Worm (Caenorhabditis elegans): Measurements from ENCODE around the gene R160.6.

The R160.6 gene

DNA sequence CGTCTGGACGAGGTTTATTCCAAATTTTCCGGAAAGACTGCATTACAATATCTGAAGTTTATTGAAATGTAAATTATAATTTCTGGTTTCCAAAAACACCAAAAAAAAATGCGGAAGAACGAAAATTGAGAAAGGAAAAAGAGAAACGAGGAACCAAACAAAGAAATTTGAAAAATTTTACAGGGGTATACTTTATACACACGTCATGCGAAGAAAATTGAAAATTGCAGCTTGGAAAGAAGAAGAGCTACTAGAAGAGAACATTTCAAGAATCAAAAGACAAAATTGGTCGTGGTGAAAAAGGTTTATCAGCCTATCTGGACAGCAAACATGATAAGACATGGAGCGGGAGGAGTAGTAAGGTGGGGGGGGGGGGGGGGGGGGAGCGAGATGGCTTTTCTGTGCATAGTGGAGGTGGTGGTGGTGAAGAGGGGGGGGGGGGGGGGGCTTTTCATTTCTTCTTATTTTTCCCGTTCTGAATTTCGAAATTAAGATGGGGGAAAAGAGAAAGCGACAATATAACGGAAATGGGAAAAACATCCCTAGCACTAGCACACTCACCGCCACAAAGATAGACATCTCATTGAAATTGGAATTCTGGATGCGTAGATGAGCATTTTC, 10.4 kb upstream of the R160.6 start, which contains the start of gene lst-2:
TSS of gene lst-2 (minus strand) at position 51 of the 621 bp plus-strand sequence.
- TF ChIP-seq set-16 (GFP tag; IDR thresholded peaks at IDR 0.05) = peak; percentile 77
- TF ChIP-seq pqm-1 (tag; optimal IDR thresholded peaks at IDR 0.05) = peak; percentile 1
- no peak for TF ChIP-seq dmd-9 (GFP tag; IDR thresholded peaks at IDR 0.05)
- no peak for TF ChIP-seq ZK337.2 (GFP tag; IDR thresholded peaks at IDR 0.05)
- no peak for TF ChIP-seq jun-1 (tag; optimal IDR thresholded peaks at IDR 0.05)
- TF ChIP-seq zip-2 (tag; optimal IDR thresholded peaks at IDR 0.05) = no peak
- TF ChIP-seq F26F4.8 (GFP tag; conservative IDR thresholded peaks at IDR 0.05) = no peak
- peak in 1 of 2 experiments; percentile 8 for TF ChIP-seq unc-62 (GFP tag; optimal IDR thresholded peaks at IDR 0.05 in 1 of 2)
- TF ChIP-seq unc-62 (tag; optimal IDR thresholded peaks at IDR 0.05) = no peak
- TF ChIP-seq hmg-1.1 (GFP tag; IDR thresholded peaks at IDR 0.05) = no peak
- no peak for TF ChIP-seq ceh-28 (tag; optimal IDR thresholded peaks at IDR 0.05)
- TF ChIP-seq hlh-11 (tag; optimal IDR thresholded peaks at IDR 0.05) = peak; percentile 6

DNA sequence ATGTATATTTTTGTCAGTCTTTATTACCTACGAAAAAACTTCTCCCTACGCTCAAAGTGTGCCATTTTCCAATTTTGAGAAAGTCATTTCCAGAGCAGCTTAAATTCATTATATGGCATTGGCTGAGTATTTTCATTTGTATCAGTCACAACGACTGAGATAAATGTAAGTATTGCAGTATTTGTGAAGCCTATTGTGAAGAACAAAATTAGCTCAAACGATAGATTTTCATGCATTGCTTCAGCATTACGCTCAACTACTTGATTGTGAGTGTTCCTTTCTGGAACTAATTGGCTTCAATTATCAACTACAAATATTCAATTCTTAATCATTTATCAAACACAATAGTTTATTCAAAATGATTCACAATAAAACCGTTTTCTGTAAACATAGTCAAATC, 4.7 kb upstream of the R160.6 start, which contains the start of gene R160.12:
TSS of gene R160.12 (minus strand) at position 101 of the 400 bp plus-strand sequence.
- TF ChIP-seq set-16 (GFP tag; IDR thresholded peaks at IDR 0.05) (no peak), F10B5.3 (tag; optimal IDR thresholded peaks at IDR 0.05) (no peak), nhr-76 (tag; optimal IDR thresholded peaks at IDR 0.05) (no peak), attf-4 (tag; optimal IDR thresholded peaks at IDR 0.05) (no peak), unc-130 (GFP tag; optimal IDR thresholded peaks at IDR 0.05) (no peak), ZK337.2 (GFP tag; IDR thresholded peaks at IDR 0.05) (no peak), F37D6.2 (tag; optimal IDR thresholded peaks at IDR 0.05) (no peak), lim-7 (GFP tag; IDR thresholded peaks at IDR 0.05) (no peak), ceh-20 (GFP tag; IDR thresholded peaks at IDR 0.05) (no peak), daf-16 (GFP tag; optimal IDR thresholded peaks at IDR 0.05) (no peak), daf-16 (tag; optimal IDR thresholded peaks at IDR 0.05) (no peak), aha-1 (tag) (no peak), lir-3 (tag; optimal IDR thresholded peaks at IDR 0.05) (no peak), mdl-1 (tag; optimal IDR thresholded peaks at IDR 0.05) (no peak)

DNA sequence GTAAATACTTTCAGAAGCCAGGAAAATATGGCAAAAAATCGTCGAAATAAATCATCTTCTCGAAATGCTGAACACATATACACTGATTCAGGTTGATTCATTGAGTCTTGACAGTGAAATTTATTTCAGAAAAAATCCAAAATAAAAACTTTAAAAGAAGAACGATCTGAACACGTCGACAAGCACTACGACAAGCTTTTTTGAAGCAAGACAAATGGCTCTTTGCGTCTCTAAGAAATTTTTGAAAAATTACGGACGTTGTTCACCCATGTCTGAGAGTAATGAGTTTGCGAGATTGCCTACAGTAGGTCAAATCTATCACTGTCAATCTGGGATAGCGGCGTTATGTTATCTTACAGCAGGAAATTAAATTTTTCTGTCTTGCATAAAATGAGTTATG, 3.8 kb upstream of the R160.6 start, which contains the start of gene R160.2:
TSS of gene R160.2 (minus strand) at position 101 of the 400 bp plus-strand sequence.
- TF ChIP-seq nhr-10 (tag; optimal IDR thresholded peaks at IDR 0.05) (no peak), T20F7.1 (GFP tag; optimal IDR thresholded peaks at IDR 0.05) (no peak), nhr-41 (GFP tag; IDR thresholded peaks at IDR 0.05) (no peak)

DNA sequence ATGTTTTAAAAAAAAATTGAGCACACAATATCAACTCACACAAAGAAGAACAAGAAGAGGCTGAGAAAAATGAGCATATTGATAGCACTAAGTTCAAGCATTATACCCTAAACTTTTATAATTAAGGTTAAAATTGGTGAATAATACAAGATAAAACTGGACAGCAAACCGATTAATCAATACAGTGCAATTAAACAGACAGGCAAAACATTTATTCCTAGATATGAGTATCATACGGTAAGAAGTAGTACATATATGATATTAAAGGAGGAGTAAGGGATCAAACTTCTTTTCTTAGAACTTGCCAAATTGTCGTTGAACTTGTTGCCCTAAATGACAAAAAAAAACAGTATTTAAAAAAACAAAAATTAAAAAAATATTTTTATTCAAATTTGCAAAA, 1.0 kb downstream of the R160.6 start, which contains the start of gene R160.14:
TSS of gene R160.14 (minus strand) at position 101 of the 400 bp plus-strand sequence.
- TF ChIP-seq unc-62 (GFP tag; optimal IDR thresholded peaks at IDR 0.05 in 1 of 2) (peak in 1 of 2 experiments; percentile 48), unc-62 (tag; optimal IDR thresholded peaks at IDR 0.05) (no peak), snpc-1.2 (GFP tag; IDR thresholded peaks at IDR 0.05) (no peak)

DNA sequence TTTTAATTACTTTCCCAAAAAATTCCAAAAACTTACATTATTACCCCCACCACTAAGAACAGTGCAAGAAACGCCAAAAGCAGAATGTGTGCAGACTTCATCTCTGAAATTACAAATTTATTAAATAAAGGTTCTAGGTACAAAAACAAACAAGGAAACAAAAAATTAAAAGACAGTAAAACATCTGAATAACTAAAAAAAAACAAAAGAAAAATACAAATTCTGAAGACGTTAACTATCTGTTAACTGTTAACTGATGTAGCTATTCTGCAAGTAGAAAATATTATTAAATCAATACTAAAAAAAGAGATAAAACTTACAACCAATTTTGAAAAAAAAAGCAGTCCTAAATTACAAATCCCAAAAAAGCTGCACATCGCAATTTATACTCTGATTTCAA, 1.6 kb downstream of the R160.6 start, which contains the start of gene R160.13:
TSS of gene R160.13 (minus strand) at position 101 of the 400 bp plus-strand sequence.
- no peak for TF ChIP-seq arid-1 (GFP tag; conservative IDR thresholded peaks at IDR 0.05)
- TF ChIP-seq nhr-111 (GFP tag; optimal IDR thresholded peaks at IDR 0.05) = no peak
- no peak for TF ChIP-seq hif-1 (tag; optimal IDR thresholded peaks at IDR 0.05)
- TF ChIP-seq lsy-2 (tag; optimal IDR thresholded peaks at IDR 0.05) = no peak
- no peak for TF ChIP-seq F37D6.2 (tag; optimal IDR thresholded peaks at IDR 0.05)
- TF ChIP-seq ceh-20 (GFP tag; IDR thresholded peaks at IDR 0.05) = no peak
- no peak for TF ChIP-seq dve-1 (tag; optimal IDR thresholded peaks at IDR 0.05; ENCODE audit: insufficient read depth)
- no peak for TF ChIP-seq Y105C5A.15 (GFP tag; IDR thresholded peaks at IDR 0.05)
- no peak for TF ChIP-seq snpc-4 (tag; optimal IDR thresholded peaks at IDR 0.05)
- TF ChIP-seq snpc-1.2 (GFP tag; IDR thresholded peaks at IDR 0.05) = no peak
- TF ChIP-seq mes-2 (tag; optimal IDR thresholded peaks at IDR 0.05; ENCODE audit: poor library complexity, severe bottlenecking) = no peak
- TF ChIP-seq F49E8.2 (tag; optimal IDR thresholded peaks at IDR 0.05; ENCODE audit: borderline replicate concordance) = no peak
- TF ChIP-seq daf-8 (GFP tag; IDR thresholded peaks at IDR 0.05) = no peak

Data from whole organism, L4 larva.